Worm (Caenorhabditis elegans) whole organism, L1 larva: Measurements from ENCODE around the gene ZK1321.4.

Source experiments
- C04F5.9 ChIP-seq: sonication (generic microtip); optimal IDR thresholded peaks from 2 replicates; lab custom pipeline; 2016; ENCODE audit warnings: missing genetic modification characterization, missing compliant biosample characterization
- C16A3.4 ChIP-seq: fragments of 150-350 bp; optimal IDR thresholded peaks from 2 replicates; lab custom pipeline; 2014; ENCODE audit warnings: missing biosample characterization, missing genetic modification characterization
- F16B12.6 ChIP-seq: fragments of 150-350 bp; optimal IDR thresholded peaks from 2 replicates; lab custom pipeline; 2014; ENCODE audit warnings: missing biosample characterization, missing genetic modification characterization
- Y116A8C.19 ChIP-seq: sonication (generic microtip); optimal IDR thresholded peaks from 2 replicates; lab custom pipeline; 2016; ENCODE audit warnings: missing compliant biosample characterization, missing genetic modification characterization, borderline replicate concordance
- blmp-1 ChIP-seq: fragments of 150-350 bp; optimal IDR thresholded peaks from 2 replicates; lab custom pipeline; 2014; ENCODE audit warnings: missing biosample characterization, missing genetic modification characterization
- ceh-63 ChIP-seq: fragments of 200-800 bp; sonication (Bioruptor generic); optimal IDR thresholded peaks from 2 replicates; lab custom pipeline; 2018; ENCODE audit warnings: mild to moderate bottlenecking, missing genetic modification characterization, missing compliant biosample characterization
- ceh-90 ChIP-seq: sonication (generic microtip); optimal IDR thresholded peaks from 2 replicates; lab custom pipeline; 2016; ENCODE audit warnings: missing genetic modification characterization, missing compliant biosample characterization
- dpl-1 ChIP-seq, 3 experiments: fragments of 150-350 bp in 2 of 3; sonication (generic microtip) in 1 of 3; optimal IDR thresholded peaks; 2 replicates each; lab custom pipeline; 2014 to 2017; ENCODE audit warnings: missing biosample characterization in 3 of 3, missing genetic modification characterization in 3 of 3, missing genetic modification reagents in 3 of 3
- egl-13 ChIP-seq: sonication (generic microtip); optimal IDR thresholded peaks from 2 replicates; lab custom pipeline; 2016; ENCODE audit warnings: missing genotype, missing genetic modification reagents, missing genetic modification characterization, missing compliant biosample characterization
- elt-2 ChIP-seq: sonication (generic microtip); optimal IDR thresholded peaks from 2 replicates; lab custom pipeline; 2016; ENCODE audit warnings: missing genetic modification characterization, mild to moderate bottlenecking, inconsistent platforms, missing compliant biosample characterization, missing genetic modification reagents
- elt-3 ChIP-seq, 6 experiments: fragments of 150-350 bp in 1 of 6; sonication (generic microtip); optimal IDR thresholded peaks; 2 replicates each; lab custom pipeline; 2017 to 2018; ENCODE audit warnings: missing biosample characterization in 6 of 6, missing genetic modification characterization in 6 of 6, inconsistent platforms in 1 of 6
- fkh-10 ChIP-seq: sonication (generic microtip); optimal IDR thresholded peaks from 2 replicates; lab custom pipeline; 2017; ENCODE audit warnings: missing biosample characterization, missing genetic modification reagents, missing genetic modification characterization
- fkh-4 ChIP-seq: sonication (generic microtip); optimal IDR thresholded peaks from 2 replicates; lab custom pipeline; 2016; ENCODE audit warnings: missing compliant biosample characterization, missing genetic modification characterization, borderline replicate concordance
- hlh-17 ChIP-seq: fragments of 200-800 bp; sonication (Bioruptor generic); optimal IDR thresholded peaks from 2 replicates; lab custom pipeline; 2018; ENCODE audit warnings: missing genetic modification characterization, mild to moderate bottlenecking, missing compliant biosample characterization, moderate library complexity, borderline replicate concordance
- hlh-4 ChIP-seq: sonication (generic microtip); optimal IDR thresholded peaks from 2 replicates; lab custom pipeline; 2016; ENCODE audit warnings: mild to moderate bottlenecking, missing genetic modification characterization, missing compliant biosample characterization
- irx-1 ChIP-seq: sonication (generic microtip); optimal IDR thresholded peaks from 2 replicates; lab custom pipeline; 2016; ENCODE audit warnings: missing genetic modification characterization, missing compliant biosample characterization
- jun-1 ChIP-seq: fragments of 150-350 bp; optimal IDR thresholded peaks from 2 replicates; lab custom pipeline; 2014; ENCODE audit warnings: missing biosample characterization, missing genetic modification reagents, missing genetic modification characterization
- lin-13 ChIP-seq: fragments of 150-350 bp; optimal IDR thresholded peaks from 2 replicates; lab custom pipeline; 2014; ENCODE audit warnings: missing biosample characterization, missing genetic modification reagents, missing genetic modification characterization
- lin-14 ChIP-seq: fragments of 200-800 bp; sonication (Bioruptor generic); optimal IDR thresholded peaks from 2 replicates; lab custom pipeline; 2018; ENCODE audit warnings: mild to moderate bottlenecking, missing genetic modification characterization, moderate library complexity, missing compliant biosample characterization
- lir-3 ChIP-seq: sonication (generic microtip); optimal IDR thresholded peaks from 2 replicates; lab custom pipeline; 2016; ENCODE audit warnings: mild to moderate bottlenecking, missing genetic modification characterization, moderate library complexity, missing compliant biosample characterization; ENCODE audit not compliant: poor library complexity
- lsy-2 ChIP-seq, 2 experiments: fragments of 150-350 bp; optimal IDR thresholded peaks; 2 replicates each; lab custom pipeline; 2014; ENCODE audit warnings: missing biosample characterization in 2 of 2, missing genetic modification characterization in 2 of 2
- mab-9 ChIP-seq: fragments of 200-800 bp; sonication (Bioruptor generic); IDR thresholded peaks from 2 replicates; pipeline ENCODE4 v1.3.6; 2022; ENCODE audit warnings: missing genetic modification reagents, missing genetic modification characterization, missing compliant biosample characterization
- mdl-1 ChIP-seq, 2 experiments: fragments of 150-350 bp; optimal IDR thresholded peaks; 2 replicates each; lab custom pipeline; 2014 to 2017; ENCODE audit warnings: missing biosample characterization in 2 of 2, missing genetic modification characterization in 2 of 2, inconsistent platforms in 1 of 2
- mef-2 ChIP-seq: fragments of 150-350 bp; optimal IDR thresholded peaks from 2 replicates; lab custom pipeline; 2014; ENCODE audit warnings: missing biosample characterization, missing genetic modification characterization
- mep-1 ChIP-seq: fragments of 150-350 bp; optimal IDR thresholded peaks from 2 replicates; lab custom pipeline; 2014; ENCODE audit warnings: missing biosample characterization, missing genetic modification characterization
- nhr-11 ChIP-seq: fragments of 150-350 bp; optimal IDR thresholded peaks from 2 replicates; lab custom pipeline; 2014; ENCODE audit warnings: missing biosample characterization, missing genetic modification characterization
- nhr-19 ChIP-seq: fragments of 200-800 bp; sonication (Bioruptor generic); conservative IDR thresholded peaks from 2 replicates; pipeline ENCODE4 v1.3.6; 2022; ENCODE audit warnings: missing genetic modification characterization, missing compliant biosample characterization
- nhr-20 ChIP-seq: sonication (generic microtip); optimal IDR thresholded peaks from 2 replicates; lab custom pipeline; 2016; ENCODE audit warnings: mild to moderate bottlenecking, missing genetic modification characterization, missing compliant biosample characterization
- nhr-237 ChIP-seq: fragments of 150-350 bp; optimal IDR thresholded peaks from 2 replicates; lab custom pipeline; 2014; ENCODE audit warnings: missing biosample characterization, missing genetic modification characterization
- nhr-28 ChIP-seq: fragments of 150-350 bp; optimal IDR thresholded peaks from 2 replicates; lab custom pipeline; 2014; ENCODE audit warnings: missing biosample characterization, missing genetic modification characterization
- nhr-47 ChIP-seq: sonication (generic microtip); optimal IDR thresholded peaks from 2 replicates; lab custom pipeline; 2016; ENCODE audit warnings: mild to moderate bottlenecking, missing genetic modification characterization, moderate library complexity, missing compliant biosample characterization
- nhr-71 ChIP-seq: sonication (generic microtip); optimal IDR thresholded peaks from 2 replicates; lab custom pipeline; 2016; ENCODE audit warnings: mild to moderate bottlenecking, missing genetic modification characterization, moderate library complexity, missing compliant biosample characterization
- nhr-77 ChIP-seq: fragments of 150-350 bp; optimal IDR thresholded peaks from 2 replicates; lab custom pipeline; 2014; ENCODE audit warnings: missing biosample characterization, missing genetic modification characterization
- nhr-85 ChIP-seq: sonication (generic microtip); peaks from one replicate; lab custom pipeline; 2016; ENCODE audit warnings: missing genetic modification characterization, inconsistent platforms, missing compliant biosample characterization
- nhr-90 ChIP-seq: sonication (generic microtip); optimal IDR thresholded peaks from 2 replicates; lab custom pipeline; 2016; ENCODE audit warnings: mild to moderate bottlenecking, missing genetic modification characterization, missing compliant biosample characterization; ENCODE audit not compliant: poor library complexity
- pax-3 ChIP-seq: fragments of 200-800 bp; sonication (Bioruptor generic); optimal IDR thresholded peaks from 2 replicates; lab custom pipeline; 2018; ENCODE audit warnings: mild to moderate bottlenecking, missing genetic modification characterization, moderate library complexity, missing compliant biosample characterization
- pqm-1 ChIP-seq: sonication (generic microtip); optimal IDR thresholded peaks from 3 replicates; lab custom pipeline; 2017; ENCODE audit warnings: missing biosample characterization, missing genetic modification characterization
- rnt-1 ChIP-seq: sonication (generic microtip); optimal IDR thresholded peaks from 2 replicates; lab custom pipeline; 2016; ENCODE audit warnings: mild to moderate bottlenecking, missing genetic modification characterization, moderate library complexity, missing compliant biosample characterization
- skn-1 ChIP-seq: fragments of 150-350 bp; optimal IDR thresholded peaks from 2 replicates; lab custom pipeline; 2014; ENCODE audit warnings: missing biosample characterization, missing genetic modification characterization
- snu-23 ChIP-seq: sonication (generic microtip); optimal IDR thresholded peaks from 2 replicates; lab custom pipeline; 2016; ENCODE audit warnings: missing genetic modification characterization, missing compliant biosample characterization
- sox-4 ChIP-seq: sonication (generic microtip); optimal IDR thresholded peaks from 2 replicates; lab custom pipeline; 2016; ENCODE audit warnings: missing genetic modification characterization, missing compliant biosample characterization
- sptf-1 ChIP-seq: fragments of 150-350 bp; optimal IDR thresholded peaks from 2 replicates; lab custom pipeline; 2014; ENCODE audit warnings: missing biosample characterization, missing genetic modification characterization
- swsn-7 ChIP-seq: sonication (generic microtip); optimal IDR thresholded peaks from 2 replicates; lab custom pipeline; 2016; ENCODE audit warnings: missing genetic modification characterization, missing compliant biosample characterization
- tbx-2 ChIP-seq: sonication (generic microtip); optimal IDR thresholded peaks from 2 replicates; lab custom pipeline; 2016; ENCODE audit warnings: missing genetic modification characterization, missing compliant biosample characterization
- unc-130 ChIP-seq: fragments of 150-350 bp; optimal IDR thresholded peaks from 2 replicates; lab custom pipeline; 2017; ENCODE audit warnings: missing biosample characterization, missing genetic modification characterization, inconsistent platforms
- unc-30 ChIP-seq: sonication (generic microtip); optimal IDR thresholded peaks from 2 replicates; lab custom pipeline; 2017; ENCODE audit warnings: missing biosample characterization, missing genetic modification characterization
- unc-62 ChIP-seq: fragments of 150-350 bp; optimal IDR thresholded peaks from 2 replicates; lab custom pipeline; 2014; ENCODE audit warnings: missing biosample characterization, missing genetic modification reagents, missing genetic modification characterization
- unc-86 ChIP-seq: sonication (generic microtip); optimal IDR thresholded peaks from 2 replicates; lab custom pipeline; 2016; ENCODE audit warnings: missing genetic modification characterization, missing compliant biosample characterization
- xbp-1 ChIP-seq: sonication (generic microtip); optimal IDR thresholded peaks from 2 replicates; lab custom pipeline; 2016; ENCODE audit warnings: missing genetic modification characterization, missing compliant biosample characterization

ZK1321.4 gene

DNA sequence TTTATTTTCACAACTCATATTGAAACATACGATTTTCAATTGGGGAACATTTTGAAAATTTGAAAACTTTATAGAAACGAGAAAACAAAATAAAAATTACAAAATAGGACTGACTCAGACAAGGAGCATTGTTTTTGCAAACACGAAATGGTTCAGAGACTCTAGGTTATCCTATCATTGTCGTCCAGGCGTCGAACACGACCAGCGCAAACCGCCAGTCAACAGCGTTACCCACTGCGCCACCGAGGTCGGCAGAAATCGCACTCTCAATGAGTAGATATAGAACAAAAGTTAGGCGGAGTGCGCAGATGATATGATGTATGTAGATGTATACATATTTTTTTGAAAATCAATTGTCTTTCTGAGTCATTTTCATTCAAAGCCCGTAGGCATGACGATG, 911 bp upstream of the ZK1321.4 start (continued):
- TF ChIP-seq hlh-17 (no peak), mab-9 (GFP tag; lab: Robert Waterston, UW) (peak; percentile 25; the same call in 1 of the 2 replicates), nhr-47 (tag; lab: Kevin White, UChicago) (peak; percentile 77), mef-2 (tag; lab: Kevin White, UChicago) (no peak), swsn-7 (tag; lab: Kevin White, UChicago) (peak; percentile 75), jun-1 (tag; lab: Kevin White, UChicago) (peak; percentile 50), lin-14 (GFP tag; lab: Kevin White, UChicago) (peak; percentile 54), fkh-4 (tag; lab: Kevin White, UChicago) (no peak), nhr-28 (tag; lab: Kevin White, UChicago) (no peak), sox-4 (tag; lab: Kevin White, UChicago) (peak; percentile 52), nhr-90 (tag; lab: Kevin White, UChicago) (peak; percentile 76), egl-13 (tag; lab: Kevin White, UChicago) (peak; percentile 44), ceh-63 (GFP tag; lab: Kevin White, UChicago) (no peak), skn-1 (peak; percentile 57), C04F5.9 (tag; lab: Kevin White, UChicago) (no peak), nhr-77 (peak; percentile 52), lsy-2 (tag; optimal IDR thresholded peaks at IDR 0.05; lab: Kevin White, UChicago) (peak; percentile 57 to 59), sptf-1 (tag; lab: Kevin White, UChicago) (no peak), unc-62 (no peak), mep-1 (tag; lab: Kevin White, UChicago) (peak; percentile 50), pqm-1 (tag; lab: Kevin White, UChicago) (no peak), irx-1 (peak; percentile 61), pax-3 (peak; percentile 56), unc-86 (peak; percentile 41), Y116A8C.19 (no peak), mdl-1 (tag; optimal IDR thresholded peaks at IDR 0.05; lab: Kevin White, UChicago) (peak in 1 of 2 experiments; percentile 62), unc-130 (tag; lab: Kevin White, UChicago) (peak; percentile 50), rnt-1 (tag; lab: Kevin White, UChicago) (peak; percentile 78)

- peak; percentile 44 for TF ChIP-seq C16A3.4 (tag; lab: Kevin White, UChicago)
- no peak for TF ChIP-seq lin-13 (GFP tag; lab: Kevin White, UChicago)
- peak; percentile 46 for TF ChIP-seq rnt-1 (tag; lab: Kevin White, UChicago)
- TF ChIP-seq nhr-71 (tag; lab: Kevin White, UChicago): peak; percentile 68
- no peak for TF ChIP-seq ceh-63 (GFP tag; lab: Kevin White, UChicago)
- peak; percentile 64 for TF ChIP-seq nhr-90 (tag; lab: Kevin White, UChicago)
- no peak for TF ChIP-seq nhr-237
- peak; percentile 8 for TF ChIP-seq lir-3 (tag; lab: Kevin White, UChicago)
- peak; percentile 78 for TF ChIP-seq xbp-1 (tag; lab: Kevin White, UChicago)
- 0 out of 2 replicates have a peak, but pooled peaks have one; percentile 39 for TF ChIP-seq mab-9 (GFP tag; lab: Robert Waterston, UW)
- TF ChIP-seq ceh-90 (tag; lab: Kevin White, UChicago): no peak
- peak; percentile 13 for TF ChIP-seq skn-1
- TF ChIP-seq mep-1 (tag; lab: Kevin White, UChicago): peak; percentile 78
- peak; percentile 74 for TF ChIP-seq snu-23 (GFP tag; lab: Kevin White, UChicago)
- TF ChIP-seq swsn-7 (tag; lab: Kevin White, UChicago): peak; percentile 46
- peak; percentile 49 for TF ChIP-seq nhr-47 (tag; lab: Kevin White, UChicago)
- no peak for TF ChIP-seq fkh-10 (GFP tag; lab: Kevin White, UChicago)
- TF ChIP-seq elt-2 (tag; lab: Kevin White, UChicago): peak; percentile 69
- no peak for TF ChIP-seq unc-30
- TF ChIP-seq elt-3 (tag; optimal IDR thresholded peaks at IDR 0.05; lab: Kevin White, UChicago): peak in 2 of 6 experiments; percentile 3 to 27
- TF ChIP-seq nhr-20: peak; percentile 73
- no peak for TF ChIP-seq hlh-4 (tag; lab: Kevin White, UChicago)
- TF ChIP-seq tbx-2: peak; percentile 70
- no peak for TF ChIP-seq mef-2 (tag; lab: Kevin White, UChicago)
- no peak for TF ChIP-seq nhr-28 (tag; lab: Kevin White, UChicago)
- TF ChIP-seq nhr-11: no peak
- TF ChIP-seq nhr-19 (GFP tag; lab: Robert Waterston, UW): peak; percentile 47
- TF ChIP-seq dpl-1 (GFP tag; optimal IDR thresholded peaks at IDR 0.05; lab: Kevin White, UChicago): peak in 2 of 3 experiments; percentile 55 to 61
- peak; percentile 87 for TF ChIP-seq F16B12.6 (tag; lab: Kevin White, UChicago)
- TF ChIP-seq irx-1: peak; percentile 1
- peak; percentile 82 for TF ChIP-seq nhr-85 (tag; lab: Kevin White, UChicago)
- peak; percentile 57 for TF ChIP-seq blmp-1 (tag; lab: Kevin White, UChicago)
These were observed 3.8 kb downstream of the ZK1321.4 start, which contains the start of gene aqp-10 for ce11 chrII:9769797-9770520. TSS of gene aqp-10 (minus strand) at chrII:9769847.
